Worm (Caenorhabditis elegans) whole organism, late embryonic: ENCODE measurements around the gene C17B7.12.

Experiments used
- ceh-24 ChIP-seq: sonication (generic microtip); optimal IDR thresholded peaks from 2 replicates; lab custom pipeline; 2016; ENCODE audit warnings: mild to moderate bottlenecking, missing genetic modification characterization, missing compliant biosample characterization
- ceh-6 ChIP-seq: fragments of 200-800 bp; sonication (Bioruptor generic); optimal IDR thresholded peaks from 2 replicates; lab custom pipeline; 2018; ENCODE audit warnings: mild to moderate bottlenecking, missing genetic modification characterization, missing compliant biosample characterization
- madf-2 ChIP-seq: sonication (generic microtip); optimal IDR thresholded peaks from 2 replicates; lab custom pipeline; 2017; ENCODE audit warnings: missing genetic modification characterization, missing compliant biosample characterization
- odd-2 ChIP-seq: sonication (generic microtip); optimal IDR thresholded peaks from 2 replicates; lab custom pipeline; 2017; ENCODE audit warnings: antibody characterized with exemption, mild to moderate bottlenecking, missing genetic modification characterization, missing compliant biosample characterization
- ref-2 ChIP-seq: sonication (generic microtip); optimal IDR thresholded peaks from 2 replicates; lab custom pipeline; 2016; ENCODE audit warnings: missing genetic modification characterization, missing compliant biosample characterization
- tbx-2 ChIP-seq: sonication (generic microtip); optimal IDR thresholded peaks from 2 replicates; lab custom pipeline; 2016; ENCODE audit warnings: missing genetic modification characterization, missing compliant biosample characterization
- unc-3 ChIP-seq, 2 experiments: fragments of 200-800 bp in 1 of 2; sonication (Bioruptor generic) in 1 of 2; sonication (generic microtip) in 1 of 2; conservative IDR thresholded peaks in 1 of 2; optimal IDR thresholded peaks in 1 of 2; 2 replicates each; pipeline versions ENCODE4 v1.3.6 to Lab custom; 2016 to 2022; ENCODE audit warnings: missing compliant biosample characterization in 2 of 2, missing genetic modification characterization in 2 of 2, missing genetic modification reagents in 1 of 2

- no peak for TF ChIP-seq ceh-6 (GFP tag; lab: Kevin White, UChicago)
- no peak for TF ChIP-seq odd-2 (tag; lab: Kevin White, UChicago)
- no peak for TF ChIP-seq ceh-24 (tag; lab: Kevin White, UChicago)
- TF ChIP-seq ref-2 (tag; lab: Kevin White, UChicago): no peak
- no peak for TF ChIP-seq unc-3 (GFP tag; conservative IDR thresholded peaks at IDR 0.05; lab: Robert Waterston, UW)
- TF ChIP-seq unc-3 (tag; optimal IDR thresholded peaks at IDR 0.05; lab: Kevin White, UChicago): no peak
- TF ChIP-seq tbx-2: no peak
- no peak for TF ChIP-seq madf-2 (tag; lab: Kevin White, UChicago)
Observed at ce11 chrV:3394694-3395240, 41.7 kb downstream of the C17B7.12 start, which contains the start of gene T20D4.15.
